Fruit fly (Drosophila melanogaster) Kc167 (cell line): ENCODE measurements around the gene ball.

ENCODE experiments used
- Myc ChIP-seq: fragments of >200 bp; optimal IDR thresholded peaks from 2 replicates; lab custom pipeline; 2017; ENCODE audit warnings: missing external identifiers
- Sin3A ChIP-seq: fragments of >200 bp; optimal IDR thresholded peaks from 2 replicates; lab custom pipeline; 2018; ENCODE audit warnings: missing external identifiers
- h ChIP-seq: fragments of >200 bp; optimal IDR thresholded peaks from 3 replicates; lab custom pipeline; 2018; ENCODE audit warnings: missing external identifiers
- insv ChIP-seq: fragments of >200 bp; optimal IDR thresholded peaks from 3 replicates; lab custom pipeline; 2018; ENCODE audit warnings: missing external identifiers
- psq ChIP-seq: fragments of >200 bp; optimal IDR thresholded peaks from 2 replicates; lab custom pipeline; 2017; ENCODE audit warnings: missing external identifiers
- ttk ChIP-seq: sonication (Bioruptor generic); optimal IDR thresholded peaks from 2 replicates; lab custom pipeline; 2017; ENCODE audit warnings: missing external identifiers

Gene ball

dm6 chr3R:26871852-26872251 is 5.2 kb upstream of the ball start, which contains the start of gene SPARC:
SPARC (minus strand) TSS chr3R:26871995.
- TF ChIP-seq Sin3A, result no peak
- TF ChIP-seq insv (lab: Kevin White, UChicago), result no peak
- TF ChIP-seq ttk, result no peak
- no peak for TF ChIP-seq Myc (lab: Kevin White, UChicago)
- TF ChIP-seq h, result no peak
- no peak for TF ChIP-seq psq

- TF ChIP-seq ttk, result no peak
- no peak for TF ChIP-seq insv (lab: Kevin White, UChicago)
- no peak for TF ChIP-seq Sin3A
- no peak for TF ChIP-seq h
- TF ChIP-seq psq, result no peak
- no peak for TF ChIP-seq Myc (lab: Kevin White, UChicago)
Measured at dm6 chr3R:26871061-26871460, 4.5 kb upstream of the ball start.

dm6 chr3R:26870494-26870893 is 3.9 kb upstream of the ball start:
- no peak for TF ChIP-seq h
- no peak for TF ChIP-seq Sin3A
- no peak for TF ChIP-seq ttk
- no peak for TF ChIP-seq Myc (lab: Kevin White, UChicago)
- no peak for TF ChIP-seq psq
- no peak for TF ChIP-seq insv (lab: Kevin White, UChicago)

- TF ChIP-seq Sin3A (no peak), insv (lab: Kevin White, UChicago) (no peak), ttk (no peak)
Measured at dm6 chr3R:26869431-26869830, 2.8 kb upstream of the ball start.

- TF ChIP-seq Sin3A (no peak), psq (no peak), Myc (lab: Kevin White, UChicago) (no peak)
Measured at dm6 chr3R:26867457-26868044, 944 bp upstream of the ball start.

- no peak for TF ChIP-seq psq
- no peak for TF ChIP-seq ttk
- TF ChIP-seq h, result no peak
- no peak for TF ChIP-seq insv (lab: Kevin White, UChicago)
- no peak for TF ChIP-seq Myc (lab: Kevin White, UChicago)
- no peak for TF ChIP-seq Sin3A
Measured at dm6 chr3R:26862848-26863448, 3.7 kb downstream of the ball start, which contains the start of the genes Lerp and IntS12. Lerp (minus strand) TSS chr3R:26863130. IntS12 (plus strand) TSS chr3R:26863376.

dm6 chr3R:26862213-26862612 is 4.4 kb downstream of the ball start:
- TF ChIP-seq insv (lab: Kevin White, UChicago), result no peak

dm6 chr3R:26859228-26859627 is 7.4 kb downstream of the ball start:
- no peak for TF ChIP-seq insv (lab: Kevin White, UChicago)

- TF ChIP-seq Myc (lab: Kevin White, UChicago) (no peak), psq (no peak), h (no peak), insv (lab: Kevin White, UChicago) (no peak), Sin3A (no peak), ttk (no peak)
Measured at dm6 chr3R:26853699-26854098, 12.9 kb downstream of the ball start.

dm6 chr3R:26846446-26846845 is 20.2 kb downstream of the ball start:
- TF ChIP-seq insv (lab: Kevin White, UChicago), result no peak
- no peak for TF ChIP-seq ttk
- TF ChIP-seq psq, result no peak
- no peak for TF ChIP-seq Sin3A
- no peak for TF ChIP-seq h
- TF ChIP-seq Myc (lab: Kevin White, UChicago), result no peak

- TF ChIP-seq psq, result no peak
- no peak for TF ChIP-seq Sin3A
- TF ChIP-seq ttk, result no peak
- TF ChIP-seq Myc (lab: Kevin White, UChicago), result no peak
- TF ChIP-seq insv (lab: Kevin White, UChicago), result no peak
- TF ChIP-seq h, result no peak
Measured at dm6 chr3R:26831861-26832260, 34.7 kb downstream of the ball start.

- TF ChIP-seq ttk, result no peak
Measured at dm6 chr3R:26821117-26821516, 45.5 kb downstream of the ball start.
